Worm (Caenorhabditis elegans): ENCODE results near the gene F07H5.13.

DNA sequence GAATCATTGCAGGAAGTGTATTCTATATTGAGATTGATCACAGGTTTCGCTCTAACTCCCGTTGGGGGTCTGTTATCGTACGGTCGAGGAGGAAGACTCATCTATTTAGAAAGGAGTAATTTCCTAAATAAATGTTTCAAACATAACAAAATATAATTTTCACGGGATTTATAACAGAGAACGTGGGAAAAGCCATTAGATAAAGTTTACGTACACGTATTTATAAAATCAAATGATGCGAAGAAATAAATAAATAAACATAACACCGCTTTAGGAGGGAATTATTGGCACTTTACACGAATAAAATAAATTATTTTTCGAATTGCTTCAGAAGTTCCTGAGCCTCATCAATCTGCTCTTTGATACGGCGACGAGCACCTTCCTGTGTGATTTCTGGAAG, 18.1 kb downstream of the F07H5.13 start, which contains the start of gene F07H5.10:
- TF ChIP-seq C06A6.2 (GFP tag; conservative IDR thresholded peaks at IDR 0.05) (no peak), snpc-4 (GFP tag; optimal IDR thresholded peaks at IDR 0.05) (no peak), snpc-4 (tag; optimal IDR thresholded peaks at IDR 0.05) (no peak), madf-10 (tag; optimal IDR thresholded peaks at IDR 0.05) (no peak), F23B12.7 (tag; optimal IDR thresholded peaks at IDR 0.05; ENCODE audit: insufficient read depth) (no peak)
